Worm (Caenorhabditis elegans) whole organism, early embryonic: Measurements from ENCODE around the gene Y49F6B.20.

Source experiments
- ama-1 ChIP-seq: fragments of 150-350 bp; optimal IDR thresholded peaks from 2 replicates; lab custom pipeline; 2014
- ceh-13 ChIP-seq: fragments of 200-800 bp; sonication (Bioruptor generic); optimal IDR thresholded peaks from 2 replicates; lab custom pipeline; 2018; ENCODE audit warnings: mild to moderate bottlenecking, missing genetic modification characterization, missing compliant biosample characterization
- ets-7 ChIP-seq: sonication (generic microtip); optimal IDR thresholded peaks from 2 replicates; lab custom pipeline; 2016; ENCODE audit warnings: missing genotype, missing genetic modification characterization, missing compliant biosample characterization

DNA sequence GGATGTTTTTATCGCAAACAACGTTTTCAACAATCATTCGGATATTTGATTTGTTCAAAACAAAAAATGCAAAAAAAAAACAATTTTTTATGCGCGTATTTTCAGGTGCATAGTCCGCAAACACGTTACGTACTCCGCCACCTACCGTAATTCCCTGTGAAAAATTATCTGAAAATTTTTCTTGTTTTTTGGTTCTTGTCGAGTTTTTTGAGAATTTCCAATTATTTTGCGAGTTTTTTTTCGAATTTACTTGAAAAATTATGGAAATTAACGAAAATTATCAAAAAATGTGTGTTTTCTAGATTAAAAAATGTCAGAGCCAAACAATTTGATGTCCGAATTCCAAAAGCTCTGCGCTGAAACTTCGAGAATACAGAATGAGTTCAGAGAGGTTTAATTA lies 18.0 kb downstream of the Y49F6B.20 start, which contains the start of gene C16C8.12:
- TF ChIP-seq ama-1 (lab: Kevin White, UChicago) (no peak), ets-7 (tag; lab: Kevin White, UChicago) (no peak), ceh-13 (GFP tag; lab: Kevin White, UChicago) (no peak)
